Worm (Caenorhabditis elegans) whole organism, L3 larva: Measurements from ENCODE around the gene K11H3.2.

Experiments
- egl-27 ChIP-seq: sonication (generic microtip); optimal IDR thresholded peaks from 4 replicates; lab custom pipeline; 2017; ENCODE audit warnings: missing biosample characterization, missing genetic modification reagents, missing genetic modification characterization
- elt-3 ChIP-seq, 3 experiments: fragments of 150-350 bp in 1 of 3; sonication (generic microtip) in 2 of 3; optimal IDR thresholded peaks; 2 replicates in 2 of 3; 4 replicates in 1 of 3; lab custom pipeline; 2014 to 2017; ENCODE audit warnings: missing biosample characterization in 3 of 3, missing genetic modification characterization in 3 of 3
- jun-1 ChIP-seq: fragments of 150-350 bp; optimal IDR thresholded peaks from 2 replicates; lab custom pipeline; 2014; ENCODE audit warnings: missing biosample characterization, missing genetic modification reagents, missing genetic modification characterization
- lin-15B ChIP-seq: fragments of 150-350 bp; optimal IDR thresholded peaks from 2 replicates; lab custom pipeline; 2014; ENCODE audit warnings: missing biosample characterization, missing genetic modification characterization
- lsy-12 ChIP-seq: sonication (generic microtip); optimal IDR thresholded peaks from 2 replicates; lab custom pipeline; 2016; ENCODE audit warnings: mild to moderate bottlenecking, missing genetic modification characterization, missing compliant biosample characterization
- mdl-1 ChIP-seq: fragments of 150-350 bp; optimal IDR thresholded peaks from 2 replicates; lab custom pipeline; 2014; ENCODE audit warnings: missing biosample characterization, missing genetic modification characterization
- nfya-1 ChIP-seq: sonication (generic microtip); optimal IDR thresholded peaks from 2 replicates; lab custom pipeline; 2017; ENCODE audit warnings: missing genetic modification characterization, mild to moderate bottlenecking, missing compliant biosample characterization, antibody characterized with exemption, moderate library complexity; ENCODE audit not compliant: insufficient read depth
- nhr-25 ChIP-seq: sonication (generic microtip); optimal IDR thresholded peaks from 2 replicates; lab custom pipeline; 2017; ENCODE audit warnings: missing biosample characterization, missing genetic modification characterization
- nhr-76 ChIP-seq: fragments of 150-350 bp; sonication (generic microtip); optimal IDR thresholded peaks from 5 replicates; lab custom pipeline; 2014; ENCODE audit warnings: missing biosample characterization, missing genetic modification characterization
- nhr-77 ChIP-seq: fragments of 150-350 bp; optimal IDR thresholded peaks from 2 replicates; lab custom pipeline; 2014; ENCODE audit warnings: missing biosample characterization, missing genetic modification characterization
- tbx-2 ChIP-seq: sonication (generic microtip); optimal IDR thresholded peaks from 2 replicates; lab custom pipeline; 2016; ENCODE audit warnings: mild to moderate bottlenecking, missing genetic modification characterization, missing compliant biosample characterization
- unc-62 ChIP-seq: fragments of 150-350 bp; sonication (generic microtip); optimal IDR thresholded peaks from 4 replicates; lab custom pipeline; 2014; ENCODE audit warnings: missing biosample characterization, missing genetic modification reagents, missing genetic modification characterization
- zag-1 ChIP-seq: fragments of 150-350 bp; optimal IDR thresholded peaks from 2 replicates; lab custom pipeline; 2014; ENCODE audit warnings: missing biosample characterization, missing genetic modification characterization
- ztf-4 ChIP-seq: fragments of 150-350 bp; optimal IDR thresholded peaks from 2 replicates; lab custom pipeline; 2014; ENCODE audit warnings: missing biosample characterization, missing genetic modification characterization

DNA sequence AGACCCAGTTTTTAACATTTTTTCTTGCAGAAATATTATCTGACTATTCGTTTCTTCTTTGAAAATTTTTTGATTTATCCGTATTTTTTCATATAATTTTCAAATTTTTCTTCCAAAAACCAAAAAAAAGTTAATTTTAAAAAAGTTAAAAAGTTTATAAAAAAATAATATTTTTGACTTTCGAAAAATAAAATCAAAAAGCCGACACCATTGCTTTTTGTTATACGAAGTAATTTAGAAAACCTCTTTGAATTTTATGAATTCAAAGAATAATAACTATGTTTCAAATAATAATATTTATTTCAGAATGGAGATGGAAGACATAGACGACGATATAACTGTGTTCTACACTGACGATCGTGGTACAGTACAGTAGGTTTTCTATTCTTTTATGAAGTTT, 11.3 kb upstream of the K11H3.2 start, which contains the start of gene K11H3.8:
- TF ChIP-seq nhr-76 (tag; lab: Kevin White, UChicago), result no peak
- no peak for TF ChIP-seq nfya-1 (tag; lab: Kevin White, UChicago)
- no peak for TF ChIP-seq nhr-25
- TF ChIP-seq egl-27 (tag; lab: Kevin White, UChicago), result no peak
- no peak for TF ChIP-seq lin-15B (tag; lab: Kevin White, UChicago)
- no peak for TF ChIP-seq mdl-1 (tag; lab: Kevin White, UChicago)
- no peak for TF ChIP-seq unc-62
- no peak for TF ChIP-seq jun-1 (tag; lab: Kevin White, UChicago)
- no peak for TF ChIP-seq zag-1
- no peak for TF ChIP-seq nhr-77 (tag; lab: Kevin White, UChicago)
- no peak for TF ChIP-seq elt-3 (tag; optimal IDR thresholded peaks at IDR 0.05; lab: Kevin White, UChicago)
- no peak for TF ChIP-seq ztf-4 (tag; lab: Kevin White, UChicago)
- TF ChIP-seq lsy-12 (tag; lab: Kevin White, UChicago), result no peak
- TF ChIP-seq tbx-2, result no peak
